Worm (Caenorhabditis elegans) whole organism, young adult: ENCODE results near the gene sqst-5.

Experiments
- C17E4.6 ChIP-seq: fragments of 200-800 bp; sonication (Bioruptor generic); IDR thresholded peaks from 2 replicates; pipeline ENCODE4 v1.3.6; 2022; ENCODE audit warnings: missing genetic modification reagents, missing genetic modification characterization, missing compliant biosample characterization
- D2030.7 ChIP-seq: fragments of 200-800 bp; sonication (Bioruptor generic); IDR thresholded peaks from 2 replicates; pipeline ENCODE4 v1.3.6; 2022; ENCODE audit warnings: missing genetic modification reagents, missing genetic modification characterization, missing compliant biosample characterization
- K12H6.12 ChIP-seq: fragments of 200-800 bp; sonication (Bioruptor generic); optimal IDR thresholded peaks from 2 replicates; lab custom pipeline; 2018; ENCODE audit warnings: mild to moderate bottlenecking, missing genetic modification characterization, missing compliant biosample characterization
- T26A5.8 ChIP-seq: sonication (generic microtip); optimal IDR thresholded peaks from 2 replicates; lab custom pipeline; 2016; ENCODE audit warnings: missing genetic modification characterization, missing compliant biosample characterization
- gei-17 ChIP-seq: fragments of 200-800 bp; sonication (Bioruptor generic); optimal IDR thresholded peaks from 2 replicates; lab custom pipeline; 2018; ENCODE audit warnings: mild to moderate bottlenecking, missing genetic modification characterization, missing compliant biosample characterization
- lin-40 ChIP-seq: sonication (generic microtip); optimal IDR thresholded peaks from 2 replicates; lab custom pipeline; 2016; ENCODE audit warnings: missing genetic modification characterization, mild to moderate bottlenecking, missing compliant biosample characterization, missing genotype, missing genetic modification reagents
- lsl-1 ChIP-seq: fragments of 200-800 bp; sonication (Bioruptor generic); optimal IDR thresholded peaks from 2 replicates; lab custom pipeline; 2018; ENCODE audit warnings: mild to moderate bottlenecking, missing genetic modification characterization, moderate library complexity, missing compliant biosample characterization
- nfya-2 ChIP-seq: fragments of 200-800 bp; sonication (Bioruptor generic); IDR thresholded peaks from 2 replicates; pipeline ENCODE4 v1.3.6; 2022; ENCODE audit warnings: missing genetic modification reagents, missing genetic modification characterization, missing compliant biosample characterization
- pha-4 ChIP-seq: fragments of 150-350 bp; sonication (generic microtip); optimal IDR thresholded peaks from 2 replicates; lab custom pipeline; 2014; ENCODE audit warnings: missing biosample characterization, missing genetic modification reagents, missing genetic modification characterization
- snpc-4 ChIP-seq, 5 experiments: fragments of 150-350 bp in 1 of 5; sonication (generic microtip) in 4 of 5; optimal IDR thresholded peaks; 2 replicates each; lab custom pipeline; 2014 to 2018; ENCODE audit warnings: missing genetic modification characterization in 5 of 5, missing biosample characterization in 3 of 5, antibody characterized with exemption in 2 of 5, mild to moderate bottlenecking in 2 of 5, missing compliant biosample characterization in 2 of 5, missing genotype in 2 of 5, moderate library complexity in 2 of 5, missing genetic modification reagents in 1 of 5
- unc-130 ChIP-seq: sonication (generic microtip); optimal IDR thresholded peaks from 2 replicates; lab custom pipeline; 2016; ENCODE audit warnings: missing genetic modification reagents, missing genetic modification characterization, missing compliant biosample characterization

ce11 chrIII:130650-131049 is 16.8 kb downstream of the sqst-5 start, which contains the start of the genes nhr-280 and C29F9.2:
- TF ChIP-seq lin-40 (tag; lab: Kevin White, UChicago) = no peak
- no peak for TF ChIP-seq K12H6.12 (tag; lab: Kevin White, UChicago)
- TF ChIP-seq snpc-4 (GFP tag; optimal IDR thresholded peaks at IDR 0.05; lab: Kevin White, UChicago) = no peak
- no peak for TF ChIP-seq snpc-4 (tag; optimal IDR thresholded peaks at IDR 0.05; lab: Kevin White, UChicago)
- TF ChIP-seq unc-130 = no peak
- no peak for TF ChIP-seq pha-4 (tag; lab: Kevin White, UChicago)
- no peak for TF ChIP-seq C17E4.6
- TF ChIP-seq gei-17 (GFP tag; lab: Kevin White, UChicago) = no peak
- TF ChIP-seq nfya-2 (GFP tag; lab: Robert Waterston, UW) = no peak
- TF ChIP-seq lsl-1 = no peak
- no peak for TF ChIP-seq T26A5.8 (tag; lab: Kevin White, UChicago)
- TF ChIP-seq D2030.7 = no peak
